Worm (Caenorhabditis elegans) whole organism, L1 larva: ENCODE data around the gene M70.5.

Experiments used
- dpl-1 ChIP-seq, 3 experiments: fragments of 150-350 bp in 2 of 3; sonication (generic microtip) in 1 of 3; optimal IDR thresholded peaks; 2 replicates each; lab custom pipeline; 2014 to 2017; ENCODE audit warnings: missing biosample characterization in 3 of 3, missing genetic modification characterization in 3 of 3, missing genetic modification reagents in 3 of 3
- efl-1 ChIP-seq, 4 experiments: fragments of 150-350 bp; optimal IDR thresholded peaks in 3 of 4; peaks in 1 of 4; 1 replicate in 1 of 4; 2 replicates in 3 of 4; lab custom pipeline; 2014; ENCODE audit warnings: missing biosample characterization in 2 of 4, missing genetic modification characterization in 2 of 4, missing genetic modification reagents in 2 of 4
- egl-27 ChIP-seq, 2 experiments: fragments of 150-350 bp in 1 of 2; sonication (generic microtip); optimal IDR thresholded peaks; 3 replicates each; lab custom pipeline; 2017 to 2018; ENCODE audit warnings: missing biosample characterization in 2 of 2, missing genetic modification characterization in 2 of 2, missing genetic modification reagents in 2 of 2
- fkh-8 ChIP-seq: sonication (generic microtip); optimal IDR thresholded peaks from 2 replicates; lab custom pipeline; 2016; ENCODE audit warnings: mild to moderate bottlenecking, missing genetic modification characterization, missing compliant biosample characterization
- nhr-12 ChIP-seq: sonication (generic microtip); optimal IDR thresholded peaks from 2 replicates; lab custom pipeline; 2017; ENCODE audit warnings: missing biosample characterization, missing genetic modification characterization
- nhr-237 ChIP-seq: fragments of 150-350 bp; optimal IDR thresholded peaks from 2 replicates; lab custom pipeline; 2014; ENCODE audit warnings: missing biosample characterization, missing genetic modification characterization
- unc-62 ChIP-seq: fragments of 150-350 bp; optimal IDR thresholded peaks from 2 replicates; lab custom pipeline; 2014; ENCODE audit warnings: missing biosample characterization, missing genetic modification reagents, missing genetic modification characterization
- ztf-11 ChIP-seq, 2 experiments: sonication (generic microtip); optimal IDR thresholded peaks; 2 replicates each; lab custom pipeline; 2016 to 2017; ENCODE audit warnings: missing genetic modification characterization in 2 of 2, missing biosample characterization in 1 of 2, missing compliant biosample characterization in 1 of 2

DNA sequence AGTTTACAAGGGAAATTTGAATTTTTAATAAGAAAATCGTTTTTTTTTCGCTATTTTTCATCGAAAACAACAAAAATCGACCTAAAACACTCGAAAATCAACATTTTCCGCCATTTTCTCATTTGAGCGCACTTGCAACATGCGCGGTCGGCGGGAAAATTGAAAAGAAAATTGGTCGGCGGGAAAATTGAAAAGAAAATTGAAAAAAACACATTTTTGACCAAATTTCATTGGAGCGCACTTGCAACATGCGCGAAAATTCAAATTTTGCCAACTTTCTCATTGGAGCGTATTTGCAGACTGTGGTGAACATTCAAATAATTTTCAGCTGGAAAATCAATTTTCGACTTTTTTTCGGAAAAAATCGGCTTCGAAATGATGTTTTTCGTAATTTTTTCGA is 36.1 kb upstream of the M70.5 start:
- no peak for TF ChIP-seq ztf-11 (tag; optimal IDR thresholded peaks at IDR 0.05; lab: Kevin White, UChicago)
- no peak for TF ChIP-seq fkh-8 (tag; lab: Kevin White, UChicago)
- TF ChIP-seq dpl-1 (GFP tag; optimal IDR thresholded peaks at IDR 0.05; lab: Kevin White, UChicago), result no peak
- no peak for TF ChIP-seq nhr-12 (tag; lab: Kevin White, UChicago)
- no peak for TF ChIP-seq unc-62 (GFP tag; lab: Kevin White, UChicago)
- no peak for TF ChIP-seq egl-27 (tag; optimal IDR thresholded peaks at IDR 0.05; lab: Kevin White, UChicago)
- TF ChIP-seq nhr-237 (tag; lab: Kevin White, UChicago), result no peak
- no peak for TF ChIP-seq efl-1 (optimal IDR thresholded peaks at IDR 0.05; lab: Kevin White, UChicago)
- TF ChIP-seq efl-1 (GFP tag; optimal IDR thresholded peaks at IDR 0.05 in 1 of 2; lab: Kevin White, UChicago), result no peak
